Worm (Caenorhabditis elegans): ENCODE measurements around the gene F28F9.3.

Gene F28F9.3

ce11 chrIV:3840480-3840879 is 13.8 kb downstream of the F28F9.3 start:
- TF ChIP-seq ces-1 (GFP tag; optimal IDR thresholded peaks at IDR 0.05) (peak; percentile 90), nhr-2 (tag; optimal IDR thresholded peaks at IDR 0.05) (peak; percentile 22), pha-4 (tag; optimal IDR thresholded peaks at IDR 0.05) (no peak), mab-5 (tag; optimal IDR thresholded peaks at IDR 0.05) (no peak), zip-8 (tag; optimal IDR thresholded peaks at IDR 0.05) (no peak), unc-120 (tag; optimal IDR thresholded peaks at IDR 0.05; ENCODE audit: poor library complexity, severe bottlenecking) (no peak)

ce11 chrIV:3841607-3842006 is 14.9 kb downstream of the F28F9.3 start:
- TF ChIP-seq nhr-2 (tag; optimal IDR thresholded peaks at IDR 0.05): peak; percentile 54
- no peak for TF ChIP-seq drap-1 (GFP tag; optimal IDR thresholded peaks at IDR 0.05)
- no peak for TF ChIP-seq pha-4 (tag; optimal IDR thresholded peaks at IDR 0.05)
- TF ChIP-seq ces-1 (GFP tag; optimal IDR thresholded peaks at IDR 0.05): peak; percentile 59
- no peak for TF ChIP-seq ztf-11 (tag; optimal IDR thresholded peaks at IDR 0.05)
- no peak for TF ChIP-seq zip-8 (tag; optimal IDR thresholded peaks at IDR 0.05)
- no peak for TF ChIP-seq nhr-12 (tag; optimal IDR thresholded peaks at IDR 0.05)
- TF ChIP-seq M03D4.4 (tag; optimal IDR thresholded peaks at IDR 0.05): no peak
- TF ChIP-seq unc-39 (tag; optimal IDR thresholded peaks at IDR 0.05): no peak
- TF ChIP-seq nhr-237 (tag; optimal IDR thresholded peaks at IDR 0.05): no peak
- TF ChIP-seq lin-13 (tag; optimal IDR thresholded peaks at IDR 0.05): no peak
- no peak for TF ChIP-seq mep-1 (tag; optimal IDR thresholded peaks at IDR 0.05)

ce11 chrIV:3843019-3843527 is 16.4 kb downstream of the F28F9.3 start:
- TF ChIP-seq lin-13 (tag; optimal IDR thresholded peaks at IDR 0.05) (no peak), sptf-1 (tag; optimal IDR thresholded peaks at IDR 0.05) (no peak), nhr-12 (tag; optimal IDR thresholded peaks at IDR 0.05) (no peak), nhr-237 (tag; optimal IDR thresholded peaks at IDR 0.05) (no peak), nhr-76 (tag; optimal IDR thresholded peaks at IDR 0.05) (no peak), elt-3 (tag; optimal IDR thresholded peaks at IDR 0.05) (no peak), mls-2 (tag; optimal IDR thresholded peaks at IDR 0.05) (no peak), blmp-1 (tag; optimal IDR thresholded peaks at IDR 0.05) (no peak), elt-1 (tag; optimal IDR thresholded peaks at IDR 0.05; ENCODE audit: borderline replicate concordance, insufficient read depth) (no peak), ztf-11 (tag; optimal IDR thresholded peaks at IDR 0.05) (peak; percentile 13), nhr-2 (tag; optimal IDR thresholded peaks at IDR 0.05) (peak; percentile 96), unc-62 (GFP tag; optimal IDR thresholded peaks at IDR 0.05) (peak; percentile 7), cnd-1 (tag; optimal IDR thresholded peaks at IDR 0.05) (peak; percentile 92), drap-1 (GFP tag; optimal IDR thresholded peaks at IDR 0.05) (no peak), ceh-83 (GFP tag; optimal IDR thresholded peaks at IDR 0.05) (no peak), bed-3 (GFP tag; optimal IDR thresholded peaks at IDR 0.05) (no peak), unc-120 (tag; optimal IDR thresholded peaks at IDR 0.05; ENCODE audit: poor library complexity, severe bottlenecking) (no peak), mep-1 (tag; optimal IDR thresholded peaks at IDR 0.05) (no peak)

- TF ChIP-seq lin-32 (GFP tag; optimal IDR thresholded peaks at IDR 0.05) (peak; percentile 22), cnd-1 (tag; optimal IDR thresholded peaks at IDR 0.05) (peak; percentile 47), unc-39 (tag; optimal IDR thresholded peaks at IDR 0.05) (no peak), ceh-43 (GFP tag; optimal IDR thresholded peaks at IDR 0.05) (no peak), elt-3 (tag; optimal IDR thresholded peaks at IDR 0.05) (no peak), lin-13 (tag; optimal IDR thresholded peaks at IDR 0.05) (no peak), nhr-12 (tag; optimal IDR thresholded peaks at IDR 0.05) (no peak), flh-1 (GFP tag; optimal IDR thresholded peaks at IDR 0.05) (no peak)
Observed at ce11 chrIV:3844004-3844403, 17.3 kb downstream of the F28F9.3 start.

ce11 chrIV:3844584-3844983 is 17.9 kb downstream of the F28F9.3 start:
- TF ChIP-seq nhr-28 (tag; optimal IDR thresholded peaks at IDR 0.05) (no peak), zip-8 (tag; optimal IDR thresholded peaks at IDR 0.05) (peak; percentile 79), nhr-2 (tag; optimal IDR thresholded peaks at IDR 0.05) (peak; percentile 87)

- TF ChIP-seq nhr-12 (tag; optimal IDR thresholded peaks at IDR 0.05) (no peak), elt-1 (tag; optimal IDR thresholded peaks at IDR 0.05; ENCODE audit: borderline replicate concordance, insufficient read depth) (no peak), ztf-11 (tag; optimal IDR thresholded peaks at IDR 0.05) (no peak), nhr-2 (tag; optimal IDR thresholded peaks at IDR 0.05) (no peak), sem-2 (GFP tag; optimal IDR thresholded peaks at IDR 0.05) (no peak), ces-1 (GFP tag; optimal IDR thresholded peaks at IDR 0.05) (peak; percentile 86)
Observed at ce11 chrIV:3847489-3847888, 20.8 kb downstream of the F28F9.3 start.
